Worm (Caenorhabditis elegans) whole organism, early embryonic: Measurements from ENCODE around the gene F55A11.4.

Experiments used
- B0310.2 ChIP-seq: sonication (generic microtip); optimal IDR thresholded peaks from 2 replicates; lab custom pipeline; 2016; ENCODE audit warnings: mild to moderate bottlenecking, missing genetic modification characterization, missing compliant biosample characterization
- F13C5.2 ChIP-seq: sonication (generic microtip); optimal IDR thresholded peaks from 2 replicates; lab custom pipeline; 2017; ENCODE audit warnings: mild to moderate bottlenecking, missing genetic modification characterization, inconsistent platforms, missing compliant biosample characterization
- aly-1 ChIP-seq: sonication (generic microtip); optimal IDR thresholded peaks from 2 replicates; lab custom pipeline; 2016; ENCODE audit warnings: missing genetic modification characterization, missing compliant biosample characterization
- ama-1 ChIP-seq: fragments of 150-350 bp; optimal IDR thresholded peaks from 2 replicates; lab custom pipeline; 2014
- ceh-13 ChIP-seq: fragments of 200-800 bp; sonication (Bioruptor generic); optimal IDR thresholded peaks from 2 replicates; lab custom pipeline; 2018; ENCODE audit warnings: mild to moderate bottlenecking, missing genetic modification characterization, missing compliant biosample characterization
- ceh-36 ChIP-seq: sonication (generic microtip); optimal IDR thresholded peaks from 2 replicates; lab custom pipeline; 2016; ENCODE audit warnings: missing genetic modification characterization, inconsistent platforms, missing compliant biosample characterization
- ets-7 ChIP-seq: sonication (generic microtip); optimal IDR thresholded peaks from 2 replicates; lab custom pipeline; 2016; ENCODE audit warnings: missing genotype, missing genetic modification characterization, missing compliant biosample characterization
- flt-1 ChIP-seq: fragments of 200-800 bp; sonication (Bioruptor generic); IDR thresholded peaks from 2 replicates; pipeline ENCODE4 v1.3.6; 2022; ENCODE audit warnings: missing genetic modification characterization, missing compliant biosample characterization
- hmbx-1 ChIP-seq: sonication (generic microtip); optimal IDR thresholded peaks from 2 replicates; lab custom pipeline; 2016; ENCODE audit warnings: mild to moderate bottlenecking, missing genetic modification characterization, missing compliant biosample characterization
- hmg-4 ChIP-seq: fragments of 200-800 bp; sonication (Bioruptor generic); optimal IDR thresholded peaks from 2 replicates; lab custom pipeline; 2018; ENCODE audit warnings: mild to moderate bottlenecking, missing genetic modification characterization, missing compliant biosample characterization
- hnd-1 ChIP-seq: sonication (generic microtip); optimal IDR thresholded peaks from 2 replicates; lab custom pipeline; 2016; ENCODE audit warnings: missing genetic modification characterization, missing compliant biosample characterization
- pes-1 ChIP-seq: fragments of 200-800 bp; sonication (Bioruptor generic); IDR thresholded peaks from 2 replicates; pipeline ENCODE4 v1.3.6; 2022; ENCODE audit warnings: missing genetic modification reagents, missing genetic modification characterization, missing compliant biosample characterization
- scrt-1 ChIP-seq: fragments of 200-800 bp; sonication (Bioruptor generic); IDR thresholded peaks from 2 replicates; pipeline ENCODE4 v1.3.6; 2022; ENCODE audit warnings: missing genetic modification characterization, missing compliant biosample characterization
- sea-1 ChIP-seq: fragments of 200-800 bp; sonication (Bioruptor generic); conservative IDR thresholded peaks from 2 replicates; pipeline ENCODE4 v1.3.6; 2022; ENCODE audit warnings: missing genetic modification characterization, missing compliant biosample characterization
- tbx-11 ChIP-seq: fragments of 200-800 bp; sonication (Bioruptor generic); IDR thresholded peaks from 2 replicates; pipeline ENCODE4 v1.3.6; 2022; ENCODE audit warnings: missing genetic modification characterization, missing compliant biosample characterization
- tbx-37 ChIP-seq: fragments of 200-800 bp; sonication (Bioruptor generic); conservative IDR thresholded peaks from 2 replicates; pipeline ENCODE4 v1.3.6; 2022; ENCODE audit warnings: missing genetic modification reagents, missing genetic modification characterization, missing compliant biosample characterization
- tra-4 ChIP-seq: sonication (generic microtip); optimal IDR thresholded peaks from 2 replicates; lab custom pipeline; 2017; ENCODE audit warnings: missing genetic modification characterization, missing compliant biosample characterization

The F55A11.4 gene

DNA sequence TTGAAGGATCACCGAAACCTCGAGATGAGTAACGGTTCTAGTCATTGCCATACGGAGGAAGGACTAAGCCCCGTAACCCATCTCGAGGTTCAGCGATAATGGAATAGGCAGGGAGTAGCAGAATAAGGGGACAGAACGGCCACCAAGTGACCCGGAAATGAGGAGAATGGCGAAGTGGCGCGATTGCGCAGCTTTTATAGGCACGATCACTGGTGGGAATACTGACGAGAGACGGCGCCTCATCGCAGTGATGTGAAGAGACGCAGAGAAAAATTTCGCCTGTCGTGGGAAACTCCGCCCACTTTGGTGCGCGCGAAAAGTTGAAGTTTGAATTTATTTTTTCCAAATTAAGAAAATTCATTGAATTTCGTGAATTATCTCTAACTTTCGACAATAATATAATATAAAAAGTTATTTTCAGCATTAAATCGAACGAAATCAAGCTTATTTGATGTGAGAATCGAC lies at the start of gene F55A11.4:
TSS of gene F55A11.4 (plus strand) at position 415 of the 465 bp plus-strand sequence.
- TF ChIP-seq scrt-1 (GFP tag; lab: Robert Waterston, UW) (no peak), tra-4 (tag; lab: Kevin White, UChicago) (no peak), F13C5.2 (tag; lab: Kevin White, UChicago) (no peak), ama-1 (peak; percentile 19), tbx-37 (GFP tag; lab: Robert Waterston, UW) (no peak), ceh-36 (tag; lab: Kevin White, UChicago) (peak; percentile 38), aly-1 (tag; lab: Kevin White, UChicago) (peak; percentile 45), ets-7 (tag; lab: Kevin White, UChicago) (no peak)

DNA sequence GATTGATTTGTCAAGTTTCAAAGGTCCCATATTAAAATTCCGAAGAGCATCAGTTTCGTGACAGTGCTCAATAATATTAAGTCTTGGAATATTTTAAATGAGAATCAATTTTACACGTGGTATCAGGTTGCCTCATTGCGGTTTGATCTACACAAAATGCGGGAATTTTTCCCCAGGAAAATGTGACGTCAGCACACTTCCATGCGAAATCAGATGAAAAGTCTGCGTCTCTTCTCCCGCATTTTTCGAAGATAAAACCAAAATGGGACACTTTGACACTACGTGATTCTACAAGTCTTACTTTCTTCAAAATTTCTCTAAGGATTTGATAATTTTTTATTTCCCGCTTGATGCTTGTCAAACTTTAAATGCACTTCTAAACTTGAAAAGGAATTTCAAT lies 47.4 kb upstream of the F55A11.4 start:
- TF ChIP-seq pes-1 (no peak), tbx-37 (GFP tag; lab: Robert Waterston, UW) (no peak), hmg-4 (no peak), ama-1 (no peak)

DNA sequence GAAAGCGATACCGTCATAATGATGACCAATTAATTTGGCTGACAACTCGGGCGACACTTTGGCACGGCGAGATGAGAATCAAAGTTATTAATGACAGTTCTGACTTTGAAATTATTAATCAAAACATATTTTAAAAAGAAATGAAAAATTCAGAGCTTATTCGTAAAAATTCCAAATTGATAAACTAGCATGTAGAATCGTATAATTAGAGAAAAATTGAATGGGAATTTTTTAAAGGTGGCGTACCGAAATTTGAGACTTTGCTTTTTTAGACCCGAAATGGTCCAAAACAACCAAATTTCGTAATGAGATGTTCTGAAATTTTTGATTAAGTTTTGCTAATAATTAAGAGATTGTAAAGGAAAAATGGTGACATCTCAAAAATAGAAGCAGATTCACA lies 44.3 kb upstream of the F55A11.4 start, which contains the start of gene daf-11:
TSS of gene daf-11 (minus strand) at position 101 of the 400 bp plus-strand sequence.
- TF ChIP-seq scrt-1 (GFP tag; lab: Robert Waterston, UW) (no peak), F13C5.2 (tag; lab: Kevin White, UChicago) (no peak), ceh-36 (tag; lab: Kevin White, UChicago) (no peak)

DNA sequence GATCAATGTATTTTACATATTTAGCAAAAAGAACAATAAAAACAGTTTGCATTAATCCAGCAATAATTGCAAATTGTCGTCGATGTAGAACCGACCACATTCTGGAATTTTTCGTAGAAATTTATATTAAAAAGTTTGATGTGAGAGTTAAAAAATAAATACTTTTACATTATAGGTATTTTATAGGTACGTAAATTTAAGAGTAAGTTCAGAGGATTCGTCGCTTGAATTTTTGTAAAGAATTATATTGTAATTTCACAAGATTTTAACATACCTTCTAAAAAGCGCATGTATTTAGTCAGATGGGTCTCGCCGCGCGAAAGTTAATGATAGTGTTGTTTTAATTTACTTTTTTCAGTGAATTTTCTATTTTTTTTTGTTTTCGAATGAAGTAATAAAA lies 40.2 kb upstream of the F55A11.4 start, which contains the start of gene rhr-2:
TSS of gene rhr-2 (minus strand) at position 101 of the 400 bp plus-strand sequence.
- TF ChIP-seq tra-4 (tag; lab: Kevin White, UChicago) (no peak), hnd-1 (no peak), sea-1 (GFP tag; lab: Robert Waterston, UW) (no peak), pes-1 (no peak), tbx-11 (GFP tag; lab: Robert Waterston, UW) (no peak), hmbx-1 (tag; lab: Kevin White, UChicago) (no peak), F13C5.2 (tag; lab: Kevin White, UChicago) (no peak), tbx-37 (GFP tag; lab: Robert Waterston, UW) (no peak), B0310.2 (no peak), ceh-36 (tag; lab: Kevin White, UChicago) (no peak), ets-7 (tag; lab: Kevin White, UChicago) (no peak), ama-1 (no peak), scrt-1 (GFP tag; lab: Robert Waterston, UW) (no peak), hmg-4 (no peak)

DNA sequence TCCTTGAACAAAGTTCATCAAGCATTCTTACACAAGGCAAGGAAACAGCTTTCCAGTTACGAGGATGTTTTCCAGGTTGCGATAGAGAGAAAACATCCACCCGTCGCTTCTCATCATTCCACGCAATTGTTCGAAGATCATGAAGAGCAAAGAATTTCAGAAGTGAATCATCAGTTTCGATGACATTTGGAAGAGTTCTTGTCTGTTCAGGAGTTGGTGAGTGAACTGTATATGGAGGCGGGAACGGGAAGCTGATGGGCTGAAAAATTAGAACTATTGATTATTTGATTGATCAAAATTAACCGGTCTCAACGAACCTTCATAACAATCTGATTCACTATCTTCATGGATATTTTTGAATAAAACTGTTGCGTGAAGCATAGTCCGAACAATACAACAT lies 38.2 kb upstream of the F55A11.4 start:
- TF ChIP-seq tbx-37 (GFP tag; lab: Robert Waterston, UW) (no peak), flt-1 (no peak), aly-1 (tag; lab: Kevin White, UChicago) (no peak), hnd-1 (no peak), tbx-11 (GFP tag; lab: Robert Waterston, UW) (no peak), ets-7 (tag; lab: Kevin White, UChicago) (no peak), hmg-4 (no peak), F13C5.2 (tag; lab: Kevin White, UChicago) (no peak), scrt-1 (GFP tag; lab: Robert Waterston, UW) (no peak), hmbx-1 (tag; lab: Kevin White, UChicago) (no peak), ceh-13 (GFP tag; lab: Kevin White, UChicago) (no peak), ama-1 (no peak), pes-1 (no peak), sea-1 (GFP tag; lab: Robert Waterston, UW) (no peak), B0310.2 (no peak), tra-4 (tag; lab: Kevin White, UChicago) (no peak), ceh-36 (tag; lab: Kevin White, UChicago) (no peak)

DNA sequence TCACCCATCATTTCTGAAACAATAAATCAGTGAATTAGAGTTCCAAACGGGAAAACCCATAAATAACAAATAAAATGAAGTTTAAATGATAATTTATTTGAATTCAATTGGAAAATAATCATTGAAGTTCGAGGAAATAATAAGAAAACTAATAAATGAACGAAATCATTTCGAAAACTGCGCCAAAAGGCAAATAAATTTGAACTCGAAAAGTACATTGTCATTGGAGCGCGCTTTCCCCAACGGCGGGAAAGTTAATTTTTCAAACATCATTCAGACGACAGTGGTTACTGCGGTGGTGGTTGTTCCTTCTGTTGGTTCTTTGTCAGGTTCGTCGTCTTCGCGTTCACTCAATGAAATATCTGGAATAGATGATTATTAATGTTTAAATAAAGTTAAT lies 36.8 kb upstream of the F55A11.4 start, which contains the start of gene npp-22:
TSS of gene npp-22 (minus strand) at position 13 of the 400 bp plus-strand sequence.
- TF ChIP-seq ets-7 (tag; lab: Kevin White, UChicago), result no peak
- no peak for TF ChIP-seq aly-1 (tag; lab: Kevin White, UChicago)
- no peak for TF ChIP-seq scrt-1 (GFP tag; lab: Robert Waterston, UW)
- TF ChIP-seq B0310.2, result no peak
- no peak for TF ChIP-seq tbx-11 (GFP tag; lab: Robert Waterston, UW)
- TF ChIP-seq ceh-13 (GFP tag; lab: Kevin White, UChicago), result no peak
- TF ChIP-seq tra-4 (tag; lab: Kevin White, UChicago), result no peak
- no peak for TF ChIP-seq tbx-37 (GFP tag; lab: Robert Waterston, UW)
- TF ChIP-seq sea-1 (GFP tag; lab: Robert Waterston, UW), result no peak
- TF ChIP-seq flt-1, result no peak

DNA sequence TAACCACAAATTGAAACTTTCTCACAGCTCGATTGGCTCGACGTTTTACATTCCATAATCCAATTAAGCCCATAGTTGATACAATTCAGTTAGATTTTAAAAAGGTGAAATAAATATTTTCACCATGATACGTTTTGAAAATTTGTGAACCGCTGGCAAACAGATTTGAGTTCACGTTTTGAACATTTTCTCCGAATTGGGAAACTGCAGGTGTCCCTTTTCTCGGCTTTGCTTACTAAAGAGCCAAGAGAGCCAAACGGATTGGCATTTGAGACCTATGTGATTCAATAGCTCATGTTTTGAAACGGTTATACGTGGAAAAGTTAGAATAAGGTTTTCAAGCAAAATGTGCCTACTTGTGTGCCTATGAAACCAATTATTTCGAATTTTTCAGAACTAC lies 33.4 kb upstream of the F55A11.4 start, which contains the start of gene spe-42:
TSS of gene spe-42 (minus strand) at position 101 of the 400 bp plus-strand sequence.
- TF ChIP-seq scrt-1 (GFP tag; lab: Robert Waterston, UW) (no peak), pes-1 (no peak)

DNA sequence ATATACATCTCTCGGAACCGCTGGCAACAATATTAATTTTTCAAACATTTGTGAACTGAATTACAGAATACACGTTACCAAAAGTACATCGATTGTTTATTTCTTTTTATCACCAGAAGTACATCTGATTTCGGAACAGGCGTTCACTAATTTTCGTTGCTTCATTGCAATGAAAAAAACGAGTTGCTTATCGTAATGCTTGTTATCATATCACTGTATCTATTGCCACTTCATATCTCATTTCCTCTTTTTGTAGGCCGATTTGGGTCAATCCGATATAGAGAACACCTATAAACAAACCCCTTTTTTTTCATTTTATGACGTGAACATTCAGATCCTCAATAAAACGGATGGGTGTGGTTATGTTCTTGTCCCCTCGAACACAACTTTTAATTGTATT lies 32.9 kb upstream of the F55A11.4 start:
- TF ChIP-seq tbx-11 (GFP tag; lab: Robert Waterston, UW), result no peak
- no peak for TF ChIP-seq hmbx-1 (tag; lab: Kevin White, UChicago)
- TF ChIP-seq scrt-1 (GFP tag; lab: Robert Waterston, UW), result no peak
- no peak for TF ChIP-seq F13C5.2 (tag; lab: Kevin White, UChicago)
- TF ChIP-seq ceh-13 (GFP tag; lab: Kevin White, UChicago), result no peak
- TF ChIP-seq ama-1, result no peak
- TF ChIP-seq tra-4 (tag; lab: Kevin White, UChicago), result no peak
